Worm (Caenorhabditis elegans) whole organism, late embryonic: ENCODE data around the gene npp-3.

Source experiments
- K02D7.2 ChIP-seq: sonication (generic microtip); optimal IDR thresholded peaks from 2 replicates; lab custom pipeline; 2017; ENCODE audit warnings: mild to moderate bottlenecking, missing genetic modification characterization, missing compliant biosample characterization
- dve-1 ChIP-seq: sonication (generic microtip); optimal IDR thresholded peaks from 2 replicates; lab custom pipeline; 2017; ENCODE audit warnings: antibody characterized with exemption, mild to moderate bottlenecking, missing genetic modification characterization, missing compliant biosample characterization
- pros-1 ChIP-seq: fragments of 150-350 bp; optimal IDR thresholded peaks from 2 replicates; lab custom pipeline; 2014; ENCODE audit warnings: missing biosample characterization, missing genetic modification reagents, missing genetic modification characterization
- sox-2 ChIP-seq: fragments of 200-800 bp; sonication (Bioruptor generic); IDR thresholded peaks from 2 replicates; pipeline ENCODE4 v1.3.6; 2022; ENCODE audit warnings: missing genetic modification reagents, missing genetic modification characterization, missing compliant biosample characterization
- unc-55 ChIP-seq: sonication (generic microtip); optimal IDR thresholded peaks from 2 replicates; lab custom pipeline; 2017; ENCODE audit warnings: missing biosample characterization, missing genetic modification reagents, missing genetic modification characterization

ce11 chrII:11917530-11917952 is 43.0 kb upstream of the npp-3 start:
- TF ChIP-seq dve-1 (no peak), K02D7.2 (tag; lab: Kevin White, UChicago) (no peak), unc-55 (GFP tag; lab: Kevin White, UChicago) (no peak), sox-2 (GFP tag; lab: Robert Waterston, UW) (no peak), pros-1 (no peak)
